Worm (Caenorhabditis elegans) whole organism, L3 larva: ENCODE data around the gene M70.5.

Experiments
- daf-12 ChIP-seq: fragments of 150-350 bp; optimal IDR thresholded peaks from 2 replicates; lab custom pipeline; 2014; ENCODE audit warnings: missing biosample characterization, missing genetic modification reagents, missing genetic modification characterization
- elt-2 ChIP-seq: sonication (generic microtip); optimal IDR thresholded peaks from 2 replicates; lab custom pipeline; 2016; ENCODE audit warnings: missing genetic modification reagents, mild to moderate bottlenecking, missing genetic modification characterization, missing compliant biosample characterization
- nhr-11 ChIP-seq: fragments of 150-350 bp; optimal IDR thresholded peaks from 2 replicates; lab custom pipeline; 2014; ENCODE audit warnings: missing biosample characterization, missing genetic modification characterization
- nhr-23 ChIP-seq: fragments of 150-350 bp; optimal IDR thresholded peaks from 2 replicates; lab custom pipeline; 2014; ENCODE audit warnings: missing biosample characterization, missing genetic modification reagents, missing genetic modification characterization
- pha-4 ChIP-seq: fragments of 150-350 bp; optimal IDR thresholded peaks from 2 replicates; lab custom pipeline; 2014; ENCODE audit warnings: missing biosample characterization, missing genetic modification reagents, missing genetic modification characterization
- pqm-1 ChIP-seq: fragments of 150-350 bp; optimal IDR thresholded peaks from 2 replicates; lab custom pipeline; 2017; ENCODE audit warnings: missing biosample characterization, missing genetic modification characterization, inconsistent platforms
- ztf-4 ChIP-seq: fragments of 150-350 bp; optimal IDR thresholded peaks from 2 replicates; lab custom pipeline; 2014; ENCODE audit warnings: missing biosample characterization, missing genetic modification characterization

DNA sequence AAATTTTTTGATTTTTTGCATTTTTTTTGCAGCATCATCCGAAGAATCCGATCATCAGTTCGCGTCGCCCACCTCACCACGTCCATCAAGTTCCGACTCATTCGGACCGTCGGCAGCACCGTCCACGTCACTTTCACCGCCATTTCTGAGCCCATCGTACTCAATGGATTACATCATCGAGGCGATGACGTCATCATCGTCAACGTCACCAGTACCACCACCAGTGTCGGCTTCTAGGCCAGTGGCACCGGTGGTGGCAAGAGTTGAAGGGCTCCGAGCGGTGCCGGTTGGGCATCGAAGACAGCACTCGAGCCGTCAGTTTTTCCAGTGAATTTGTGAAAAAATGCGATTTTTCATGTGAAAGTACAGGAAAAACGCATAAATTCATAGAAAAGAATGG, 51.7 kb downstream of the M70.5 start:
- no peak for TF ChIP-seq pha-4 (tag; lab: Kevin White, UChicago)
- TF ChIP-seq nhr-11 (tag; lab: Kevin White, UChicago): no peak
- TF ChIP-seq nhr-23 (tag; lab: Kevin White, UChicago): no peak
- no peak for TF ChIP-seq ztf-4 (tag; lab: Kevin White, UChicago)
- no peak for TF ChIP-seq daf-12 (tag; lab: Kevin White, UChicago)
- TF ChIP-seq elt-2 (tag; lab: Kevin White, UChicago): no peak
- no peak for TF ChIP-seq pqm-1 (tag; lab: Kevin White, UChicago)
